Worm (Caenorhabditis elegans): Measurements from ENCODE around the gene ZC84.6.

ZC84.6 gene

ce11 chrIII:9199605-9200004, at the start of gene ZC84.6:
Gene ZC84.6 (minus strand): TSS chrIII:9199705.
- no peak for TF ChIP-seq unc-120 (tag; optimal IDR thresholded peaks at IDR 0.05; ENCODE audit: poor library complexity, severe bottlenecking)
- TF ChIP-seq unc-39 (tag; optimal IDR thresholded peaks at IDR 0.05) = no peak
- no peak for TF ChIP-seq nhr-28 (tag; optimal IDR thresholded peaks at IDR 0.05)
- no peak for TF ChIP-seq mls-2 (tag; optimal IDR thresholded peaks at IDR 0.05)
- TF ChIP-seq blmp-1 (tag; optimal IDR thresholded peaks at IDR 0.05) = no peak
- no peak for TF ChIP-seq M03D4.4 (tag; optimal IDR thresholded peaks at IDR 0.05)
- no peak for TF ChIP-seq cnd-1 (tag; optimal IDR thresholded peaks at IDR 0.05)

- no peak for TF ChIP-seq elt-3 (tag; optimal IDR thresholded peaks at IDR 0.05)
- peak; percentile 62 for TF ChIP-seq nhr-2 (tag; optimal IDR thresholded peaks at IDR 0.05)
- TF ChIP-seq cnd-1 (tag; optimal IDR thresholded peaks at IDR 0.05) = no peak
- peak; percentile 4 for TF ChIP-seq hlh-1 (tag; optimal IDR thresholded peaks at IDR 0.05)
- no peak for TF ChIP-seq ham-2 (GFP tag; optimal IDR thresholded peaks at IDR 0.05)
Measured at ce11 chrIII:9247221-9247620, 47.7 kb upstream of the ZC84.6 start, which contains the start of gene T02C1.1. Gene T02C1.1 (plus strand): TSS chrIII:9247525.

- TF ChIP-seq ces-1 (GFP tag; optimal IDR thresholded peaks at IDR 0.05) (no peak), blmp-1 (tag; optimal IDR thresholded peaks at IDR 0.05) (no peak), unc-62 (GFP tag; optimal IDR thresholded peaks at IDR 0.05) (no peak), nhr-12 (tag; optimal IDR thresholded peaks at IDR 0.05) (no peak), zip-8 (tag; optimal IDR thresholded peaks at IDR 0.05) (no peak), ham-2 (GFP tag; optimal IDR thresholded peaks at IDR 0.05) (no peak), pha-4 (tag; optimal IDR thresholded peaks at IDR 0.05) (no peak), flh-1 (GFP tag; optimal IDR thresholded peaks at IDR 0.05) (no peak), ceh-83 (GFP tag; optimal IDR thresholded peaks at IDR 0.05) (no peak), snpc-4 (tag; optimal IDR thresholded peaks at IDR 0.05) (no peak), unc-39 (tag; optimal IDR thresholded peaks at IDR 0.05) (no peak), cnd-1 (tag; optimal IDR thresholded peaks at IDR 0.05) (no peak), hlh-1 (tag; optimal IDR thresholded peaks at IDR 0.05) (no peak), mls-2 (tag; optimal IDR thresholded peaks at IDR 0.05) (no peak)
Measured at ce11 chrIII:9242675-9243074, 43.2 kb upstream of the ZC84.6 start, which contains the start of gene dat-1. Gene dat-1 (plus strand): TSS chrIII:9242975.

- no peak for TF ChIP-seq elt-3 (tag; optimal IDR thresholded peaks at IDR 0.05)
- no peak for TF ChIP-seq nhr-28 (tag; optimal IDR thresholded peaks at IDR 0.05)
- TF ChIP-seq nhr-237 (tag; optimal IDR thresholded peaks at IDR 0.05) = peak; percentile 20
- no peak for TF ChIP-seq ceh-39 (tag; optimal IDR thresholded peaks at IDR 0.05)
- no peak for TF ChIP-seq nhr-2 (tag; optimal IDR thresholded peaks at IDR 0.05)
- no peak for TF ChIP-seq zip-8 (tag; optimal IDR thresholded peaks at IDR 0.05)
- no peak for TF ChIP-seq M03D4.4 (tag; optimal IDR thresholded peaks at IDR 0.05)
- no peak for TF ChIP-seq ztf-11 (tag; optimal IDR thresholded peaks at IDR 0.05)
- peak; percentile 38 for TF ChIP-seq mep-1 (tag; optimal IDR thresholded peaks at IDR 0.05)
- no peak for TF ChIP-seq drap-1 (GFP tag; optimal IDR thresholded peaks at IDR 0.05)
- TF ChIP-seq nhr-76 (tag; optimal IDR thresholded peaks at IDR 0.05) = no peak
- no peak for TF ChIP-seq ceh-83 (GFP tag; optimal IDR thresholded peaks at IDR 0.05)
- peak; percentile 27 for TF ChIP-seq ces-1 (GFP tag; optimal IDR thresholded peaks at IDR 0.05)
- no peak for TF ChIP-seq sptf-1 (tag; optimal IDR thresholded peaks at IDR 0.05)
- TF ChIP-seq bed-3 (GFP tag; optimal IDR thresholded peaks at IDR 0.05) = no peak
- TF ChIP-seq hlh-1 (tag; optimal IDR thresholded peaks at IDR 0.05) = no peak
- no peak for TF ChIP-seq mab-5 (tag; optimal IDR thresholded peaks at IDR 0.05)
- no peak for TF ChIP-seq cnd-1 (tag; optimal IDR thresholded peaks at IDR 0.05)
- TF ChIP-seq snpc-4 (tag; optimal IDR thresholded peaks at IDR 0.05) = no peak
- TF ChIP-seq unc-62 (GFP tag; optimal IDR thresholded peaks at IDR 0.05) = no peak
- TF ChIP-seq blmp-1 (tag; optimal IDR thresholded peaks at IDR 0.05) = no peak
- TF ChIP-seq pha-4 (tag; optimal IDR thresholded peaks at IDR 0.05) = no peak
- no peak for TF ChIP-seq ham-2 (GFP tag; optimal IDR thresholded peaks at IDR 0.05)
- TF ChIP-seq lin-32 (GFP tag; optimal IDR thresholded peaks at IDR 0.05) = no peak
- TF ChIP-seq lin-13 (tag; optimal IDR thresholded peaks at IDR 0.05) = no peak
- TF ChIP-seq lsy-2 (tag; optimal IDR thresholded peaks at IDR 0.05) = no peak
- no peak for TF ChIP-seq nhr-12 (tag; optimal IDR thresholded peaks at IDR 0.05)
- TF ChIP-seq sem-2 (GFP tag; optimal IDR thresholded peaks at IDR 0.05) = no peak
- TF ChIP-seq flh-1 (GFP tag; optimal IDR thresholded peaks at IDR 0.05) = no peak
- TF ChIP-seq mls-2 (tag; optimal IDR thresholded peaks at IDR 0.05) = no peak
- no peak for TF ChIP-seq tbx-8 (GFP tag; optimal IDR thresholded peaks at IDR 0.05)
- TF ChIP-seq ceh-43 (GFP tag; optimal IDR thresholded peaks at IDR 0.05) = no peak
- TF ChIP-seq unc-120 (tag; optimal IDR thresholded peaks at IDR 0.05; ENCODE audit: poor library complexity, severe bottlenecking) = peak; percentile 43
Measured at ce11 chrIII:9239983-9240382, 40.5 kb upstream of the ZC84.6 start, which contains the start of gene saeg-2. Gene saeg-2 (plus strand): TSS chrIII:9240363.
